Worm (Caenorhabditis elegans) whole organism, L4 larva: ENCODE data around the gene C09B8.4.
A peak's percentile ranks its signal among the peaks of the same experiment; 100 is the strongest.

Experiments used
- F10B5.3 ChIP-seq: sonication (generic microtip); optimal IDR thresholded peaks from 2 replicates; lab custom pipeline; 2016; ENCODE audit warnings: mild to moderate bottlenecking, missing genetic modification characterization, missing compliant biosample characterization
- F37D6.2 ChIP-seq: sonication (generic microtip); optimal IDR thresholded peaks from 2 replicates; lab custom pipeline; 2016; ENCODE audit warnings: mild to moderate bottlenecking, missing genetic modification characterization, missing compliant biosample characterization
- R02D3.7 ChIP-seq: fragments of 150-350 bp; sonication (generic microtip); optimal IDR thresholded peaks from 3 replicates; lab custom pipeline; 2014; ENCODE audit warnings: missing biosample characterization, missing genetic modification characterization
- T20F7.1 ChIP-seq: fragments of 200-800 bp; sonication (Bioruptor generic); optimal IDR thresholded peaks from 2 replicates; lab custom pipeline; 2018; ENCODE audit warnings: mild to moderate bottlenecking, missing genetic modification characterization, missing compliant biosample characterization
- T26A8.4 ChIP-seq: fragments of 200-800 bp; sonication (Bioruptor generic); IDR thresholded peaks from 2 replicates; pipeline ENCODE4 v1.3.6; 2022; ENCODE audit warnings: missing genetic modification characterization, missing compliant biosample characterization
- Y48G9A.11 ChIP-seq: fragments of 200-800 bp; sonication (Bioruptor generic); IDR thresholded peaks from 2 replicates; pipeline ENCODE4 v1.3.6; 2022; ENCODE audit warnings: missing genetic modification reagents, missing genetic modification characterization, missing compliant biosample characterization
- ZK337.2 ChIP-seq: fragments of 200-800 bp; sonication (Bioruptor generic); IDR thresholded peaks from 2 replicates; pipeline ENCODE4 v1.3.6; 2022; ENCODE audit warnings: missing genetic modification reagents, missing genetic modification characterization, missing compliant biosample characterization
- aha-1 ChIP-seq: fragments of 150-350 bp; peaks from one replicate; lab custom pipeline; 2014; ENCODE audit warnings: missing biosample characterization, missing genetic modification characterization
- aly-2 ChIP-seq: sonication (generic microtip); optimal IDR thresholded peaks from 2 replicates; lab custom pipeline; 2018; ENCODE audit warnings: missing biosample characterization, missing genetic modification characterization
- ceh-20 ChIP-seq: fragments of 200-800 bp; sonication (Bioruptor generic); IDR thresholded peaks from 2 replicates; pipeline ENCODE4 v1.3.6; 2022; ENCODE audit warnings: missing genetic modification reagents, missing genetic modification characterization, missing compliant biosample characterization
- ceh-62 ChIP-seq: sonication (generic microtip); optimal IDR thresholded peaks from 2 replicates; lab custom pipeline; 2017; ENCODE audit warnings: missing biosample characterization, missing genetic modification characterization
- ceh-82 ChIP-seq: sonication (generic microtip); optimal IDR thresholded peaks from 2 replicates; lab custom pipeline; 2017; ENCODE audit warnings: missing biosample characterization, missing genetic modification characterization
- ctbp-1 ChIP-seq: fragments of 200-800 bp; sonication (Bioruptor generic); IDR thresholded peaks from 2 replicates; pipeline ENCODE4 v1.3.6; 2022; ENCODE audit warnings: missing genetic modification reagents, missing genetic modification characterization, missing compliant biosample characterization
- daf-16 ChIP-seq, 3 experiments: sonication (generic microtip); optimal IDR thresholded peaks; 2 replicates each; lab custom pipeline; 2016 to 2017; ENCODE audit warnings: missing genetic modification characterization in 3 of 3, missing genetic modification reagents in 3 of 3, mild to moderate bottlenecking in 2 of 3, missing compliant biosample characterization in 2 of 3, missing biosample characterization in 1 of 3, moderate library complexity in 1 of 3
- dpl-1 ChIP-seq: fragments of 150-350 bp; optimal IDR thresholded peaks from 2 replicates; lab custom pipeline; 2014; ENCODE audit warnings: missing biosample characterization, missing genetic modification reagents, missing genetic modification characterization
- hif-1 ChIP-seq, 2 experiments: sonication (generic microtip); optimal IDR thresholded peaks; 2 replicates each; lab custom pipeline; 2016 to 2017; ENCODE audit warnings: missing compliant biosample characterization in 2 of 2, missing genetic modification characterization in 2 of 2, missing genetic modification reagents in 2 of 2, missing genotype in 2 of 2, mild to moderate bottlenecking in 1 of 2
- jun-1 ChIP-seq: fragments of 150-350 bp; optimal IDR thresholded peaks from 2 replicates; lab custom pipeline; 2014; ENCODE audit warnings: missing biosample characterization, missing genetic modification reagents, missing genetic modification characterization
- lin-1 ChIP-seq: fragments of 200-800 bp; sonication (Bioruptor generic); IDR thresholded peaks from 2 replicates; pipeline ENCODE4 v1.3.6; 2022; ENCODE audit warnings: missing genetic modification reagents, missing genetic modification characterization, missing compliant biosample characterization
- lin-15B ChIP-seq: fragments of 150-350 bp; sonication (generic microtip); optimal IDR thresholded peaks from 3 replicates; lab custom pipeline; 2014; ENCODE audit warnings: missing biosample characterization, missing genetic modification characterization
- lin-29 ChIP-seq: fragments of 200-800 bp; sonication (Bioruptor generic); IDR thresholded peaks from 2 replicates; pipeline ENCODE4 v1.3.6; 2022; ENCODE audit warnings: missing genetic modification reagents, missing genetic modification characterization, missing compliant biosample characterization
- lin-39 ChIP-seq: fragments of 150-350 bp; optimal IDR thresholded peaks from 2 replicates; lab custom pipeline; 2014; ENCODE audit warnings: missing biosample characterization, missing genetic modification reagents, missing genetic modification characterization
- lsy-2 ChIP-seq, 2 experiments: fragments of 150-350 bp in 1 of 2; sonication (generic microtip) in 1 of 2; optimal IDR thresholded peaks; 2 replicates each; lab custom pipeline; 2014 to 2017; ENCODE audit warnings: missing biosample characterization in 2 of 2, missing genetic modification characterization in 2 of 2
- madf-9 ChIP-seq: fragments of 200-800 bp; sonication (Bioruptor generic); conservative IDR thresholded peaks from 2 replicates; pipeline ENCODE4 v1.3.6; 2022; ENCODE audit warnings: missing genetic modification reagents, missing genetic modification characterization, missing compliant biosample characterization
- mdt-29 ChIP-seq: fragments of 200-800 bp; sonication (Bioruptor generic); IDR thresholded peaks from 2 replicates; pipeline ENCODE4 v1.3.6; 2022; ENCODE audit warnings: missing genetic modification reagents, missing genetic modification characterization, missing compliant biosample characterization
- mep-1 ChIP-seq: fragments of 150-350 bp; sonication (generic microtip); optimal IDR thresholded peaks from 3 replicates; lab custom pipeline; 2014; ENCODE audit warnings: missing biosample characterization, missing genetic modification characterization
- mes-2 ChIP-seq: sonication (generic microtip); optimal IDR thresholded peaks from 2 replicates; lab custom pipeline; 2016; ENCODE audit warnings: missing genotype, mild to moderate bottlenecking, missing genetic modification characterization, missing compliant biosample characterization; ENCODE audit not compliant: poor library complexity, severe bottlenecking
- nhr-111 ChIP-seq: fragments of 200-800 bp; sonication (Bioruptor generic); optimal IDR thresholded peaks from 2 replicates; lab custom pipeline; 2018; ENCODE audit warnings: mild to moderate bottlenecking, missing genetic modification characterization, missing compliant biosample characterization
- nhr-25 ChIP-seq: sonication (generic microtip); optimal IDR thresholded peaks from 2 replicates; lab custom pipeline; 2017; ENCODE audit warnings: missing genetic modification characterization, mild to moderate bottlenecking, missing compliant biosample characterization, antibody characterized with exemption, moderate library complexity, borderline replicate concordance; ENCODE audit not compliant: insufficient read depth
- nhr-28 ChIP-seq: fragments of 150-350 bp; optimal IDR thresholded peaks from 2 replicates; lab custom pipeline; 2014; ENCODE audit warnings: missing biosample characterization, missing genetic modification characterization
- nhr-48 ChIP-seq: sonication (generic microtip); optimal IDR thresholded peaks from 2 replicates; lab custom pipeline; 2016; ENCODE audit warnings: mild to moderate bottlenecking, missing genetic modification characterization, missing compliant biosample characterization
- pha-4 ChIP-seq, 2 experiments: fragments of 150-350 bp in 1 of 2; fragments of 200-800 bp in 1 of 2; sonication (Bioruptor generic) in 1 of 2; IDR thresholded peaks in 1 of 2; optimal IDR thresholded peaks in 1 of 2; 2 replicates each; pipeline versions ENCODE4 v1.3.6 to Lab custom; 2014 to 2022; ENCODE audit warnings: missing genetic modification characterization in 2 of 2, missing genetic modification reagents in 2 of 2, missing biosample characterization in 1 of 2, missing compliant biosample characterization in 1 of 2
- php-3 ChIP-seq: fragments of 200-800 bp; sonication (Bioruptor generic); IDR thresholded peaks from 2 replicates; pipeline ENCODE4 v1.3.6; 2022; ENCODE audit warnings: missing genetic modification reagents, missing genetic modification characterization, missing compliant biosample characterization
- saeg-2 ChIP-seq: fragments of 200-800 bp; sonication (Bioruptor generic); IDR thresholded peaks from 2 replicates; pipeline ENCODE4 v1.3.6; 2022; ENCODE audit warnings: missing genetic modification reagents, missing genetic modification characterization, missing compliant biosample characterization
- set-16 ChIP-seq: fragments of 200-800 bp; sonication (Bioruptor generic); IDR thresholded peaks from 2 replicates; pipeline ENCODE4 v1.3.6; 2022; ENCODE audit warnings: missing genetic modification reagents, missing genetic modification characterization, missing compliant biosample characterization
- snpc-4 ChIP-seq: fragments of 150-350 bp; optimal IDR thresholded peaks from 2 replicates; lab custom pipeline; 2014; ENCODE audit warnings: missing biosample characterization, missing genetic modification characterization
- tag-97 ChIP-seq: fragments of 200-800 bp; sonication (Bioruptor generic); IDR thresholded peaks from 2 replicates; pipeline ENCODE4 v1.3.6; 2022; ENCODE audit warnings: missing genetic modification characterization, missing compliant biosample characterization
- zfp-3 ChIP-seq: fragments of 200-800 bp; sonication (Bioruptor generic); conservative IDR thresholded peaks from 2 replicates; pipeline ENCODE4 v1.3.6; 2022; ENCODE audit warnings: missing genetic modification reagents, missing genetic modification characterization, missing compliant biosample characterization

Gene C09B8.4

ce11 chrX:5976206-5976960 lies 43.4 kb downstream of the C09B8.4 start (continued):
- no peak for TF ChIP-seq aly-2 (tag; lab: Kevin White, UChicago)
- no peak for TF ChIP-seq mdt-29 (GFP tag; lab: Robert Waterston, UW)
- no peak for TF ChIP-seq lin-15B (tag; lab: Kevin White, UChicago)
- no peak for TF ChIP-seq tag-97 (GFP tag; lab: Robert Waterston, UW)
- TF ChIP-seq jun-1 (tag; lab: Kevin White, UChicago), result no peak
- TF ChIP-seq pha-4 (GFP tag; IDR thresholded peaks at IDR 0.05; lab: Robert Waterston, UW), result peak; percentile 24; the same call in 1 of the 2 replicates
- no peak for TF ChIP-seq pha-4 (tag; optimal IDR thresholded peaks at IDR 0.05; lab: Kevin White, UChicago)
- no peak for TF ChIP-seq T26A8.4
- no peak for TF ChIP-seq nhr-111 (GFP tag; lab: Kevin White, UChicago)
- peak; percentile 53 for TF ChIP-seq F37D6.2
- TF ChIP-seq snpc-4 (tag; lab: Kevin White, UChicago), result no peak
- peak; percentile 68; the same call in 1 of the 2 replicates for TF ChIP-seq ctbp-1 (GFP tag; lab: Robert Waterston, UW)
- no peak for TF ChIP-seq nhr-25
- peak; percentile 83 for TF ChIP-seq aha-1
- no peak for TF ChIP-seq saeg-2 (GFP tag; lab: Robert Waterston, UW)
- TF ChIP-seq daf-16 (GFP tag; optimal IDR thresholded peaks at IDR 0.05; lab: Kevin White, UChicago), result no peak
- no peak for TF ChIP-seq daf-16 (tag; optimal IDR thresholded peaks at IDR 0.05; lab: Kevin White, UChicago)
- no peak for TF ChIP-seq ZK337.2
- TF ChIP-seq zfp-3 (GFP tag; lab: Robert Waterston, UW), result no peak
- TF ChIP-seq nhr-28 (tag; lab: Kevin White, UChicago), result no peak
- TF ChIP-seq mes-2 (tag; lab: Kevin White, UChicago), result peak; percentile 6
- TF ChIP-seq ceh-20 (GFP tag; lab: Robert Waterston, UW), result no peak
- TF ChIP-seq T20F7.1 (GFP tag; lab: Kevin White, UChicago), result no peak
- TF ChIP-seq ceh-82 (tag; lab: Kevin White, UChicago), result no peak
- TF ChIP-seq lsy-2 (tag; optimal IDR thresholded peaks at IDR 0.05; lab: Kevin White, UChicago), result peak in 1 of 2 experiments; percentile 35
- TF ChIP-seq nhr-48 (tag; lab: Kevin White, UChicago), result peak; percentile 2
- TF ChIP-seq dpl-1 (GFP tag; lab: Kevin White, UChicago), result no peak
- TF ChIP-seq hif-1 (tag; optimal IDR thresholded peaks at IDR 0.05; lab: Kevin White, UChicago), result no peak
- TF ChIP-seq set-16 (GFP tag; lab: Robert Waterston, UW), result peak; percentile 86
- TF ChIP-seq F10B5.3 (tag; lab: Kevin White, UChicago), result no peak
- TF ChIP-seq mep-1, result peak; percentile 53
- no peak for TF ChIP-seq lin-1 (GFP tag; lab: Robert Waterston, UW)
- TF ChIP-seq lin-39 (tag; lab: Kevin White, UChicago), result no peak
- TF ChIP-seq Y48G9A.11, result no peak
- no peak for TF ChIP-seq ceh-62
- TF ChIP-seq, all 104 proteins: peak for 15

- TF ChIP-seq php-3 (0 out of 2 replicates have a peak, but pooled peaks have one; percentile 31), daf-16 (GFP tag; optimal IDR thresholded peaks at IDR 0.05; lab: Kevin White, UChicago) (no peak), daf-16 (tag; optimal IDR thresholded peaks at IDR 0.05; lab: Kevin White, UChicago) (peak; percentile 21), madf-9 (GFP tag; lab: Robert Waterston, UW) (no peak), aly-2 (tag; lab: Kevin White, UChicago) (no peak), nhr-28 (tag; lab: Kevin White, UChicago) (peak; percentile 58)
These were observed 44.0 kb downstream of the C09B8.4 start for ce11 chrX:5975726-5976125.

- TF ChIP-seq R02D3.7 (tag; lab: Kevin White, UChicago), result no peak
- TF ChIP-seq F10B5.3 (tag; lab: Kevin White, UChicago), result no peak
- TF ChIP-seq aha-1, result peak; percentile 72
- TF ChIP-seq mep-1, result no peak
- TF ChIP-seq lin-29, result no peak
These were observed 44.5 kb downstream of the C09B8.4 start for ce11 chrX:5975228-5975627.
